Comparison of ENCODE assay signal across 1 worm cellular context in genomic region chrIV:11583906-11584378, ce11.
TF ChIP-seq lines count a peak whose summit lies in the region.

TSS of gene F12F6.1 (plus strand) at chrIV:11583956.

TF ChIP-seq in whole organism, young adult, 124 proteins besides CTCF, POLR2A, EP300 and RAD21 (continued from another document):
- TF ChIP-seq repo-1 (tag; optimal IDR thresholded peaks at IDR 0.05; lab: Kevin White, UChicago) = no peak
- TF ChIP-seq F55B11.4 (tag; optimal IDR thresholded peaks at IDR 0.05; lab: Kevin White, UChicago; ENCODE audit: borderline replicate concordance, insufficient read depth) = no peak
- no peak for TF ChIP-seq sptf-2 (GFP tag; optimal IDR thresholded peaks at IDR 0.05; lab: Kevin White, UChicago)
- TF ChIP-seq C17E4.6 (GFP tag; IDR thresholded peaks at IDR 0.05; lab: Robert Waterston, UW) = no peak
- no peak for TF ChIP-seq madf-6 (GFP tag; IDR thresholded peaks at IDR 0.05; lab: Robert Waterston, UW)
- no peak for TF ChIP-seq aptf-2 (GFP tag; conservative IDR thresholded peaks at IDR 0.05; lab: Robert Waterston, UW)
- TF ChIP-seq xnd-1 (tag; optimal IDR thresholded peaks at IDR 0.05; lab: Kevin White, UChicago) = no peak
- TF ChIP-seq lsl-1 (GFP tag; optimal IDR thresholded peaks at IDR 0.05; lab: Kevin White, UChicago) = no peak
- no peak for TF ChIP-seq tlf-1 (GFP tag; optimal IDR thresholded peaks at IDR 0.05; lab: Kevin White, UChicago)
- TF ChIP-seq cebp-1 (GFP tag; IDR thresholded peaks at IDR 0.05; lab: Robert Waterston, UW) = no peak
- TF ChIP-seq cebp-1 (tag; optimal IDR thresholded peaks at IDR 0.05; lab: Kevin White, UChicago) = peak; percentile 5
- TF ChIP-seq Y67H2A.10 (GFP tag; conservative IDR thresholded peaks at IDR 0.05; lab: Robert Waterston, UW) = no peak
- no peak for TF ChIP-seq gei-17 (GFP tag; optimal IDR thresholded peaks at IDR 0.05; lab: Kevin White, UChicago)
- no peak for TF ChIP-seq ccch-3 (GFP tag; optimal IDR thresholded peaks at IDR 0.05; lab: Kevin White, UChicago)
- TF ChIP-seq akir-1 (GFP tag; optimal IDR thresholded peaks at IDR 0.05; lab: Kevin White, UChicago) = no peak
- no peak for TF ChIP-seq ztf-25 (GFP tag; IDR thresholded peaks at IDR 0.05; lab: Robert Waterston, UW)
- TF ChIP-seq nhr-90 (tag; optimal IDR thresholded peaks at IDR 0.05; lab: Kevin White, UChicago) = no peak
- no peak for TF ChIP-seq K12H6.12 (tag; optimal IDR thresholded peaks at IDR 0.05; lab: Kevin White, UChicago)
- no peak for TF ChIP-seq atf-7 (tag; optimal IDR thresholded peaks at IDR 0.05; lab: Kevin White, UChicago)
- TF ChIP-seq dox-1 (GFP tag; IDR thresholded peaks at IDR 0.05; lab: Robert Waterston, UW) = no peak
- no peak for TF ChIP-seq F57C9.4 (tag; optimal IDR thresholded peaks at IDR 0.05; lab: Kevin White, UChicago)
- no peak for TF ChIP-seq nfyb-1 (GFP tag; IDR thresholded peaks at IDR 0.05; lab: Robert Waterston, UW)
- TF ChIP-seq aptf-3 (GFP tag; IDR thresholded peaks at IDR 0.05; lab: Robert Waterston, UW) = no peak
- TF ChIP-seq F10E7.11 (tag; optimal IDR thresholded peaks at IDR 0.05; lab: Kevin White, UChicago) = no peak
- TF ChIP-seq cebp-2 (GFP tag; IDR thresholded peaks at IDR 0.05; lab: Robert Waterston, UW) = no peak
- no peak for TF ChIP-seq dpl-1 (GFP tag; optimal IDR thresholded peaks at IDR 0.05; lab: Kevin White, UChicago)
- no peak for TF ChIP-seq Y53G8AR.9 (GFP tag; conservative IDR thresholded peaks at IDR 0.05; lab: Robert Waterston, UW)
- TF ChIP-seq ztf-6 (GFP tag; IDR thresholded peaks at IDR 0.05; lab: Robert Waterston, UW) = no peak
- TF ChIP-seq somi-1 (GFP tag; optimal IDR thresholded peaks at IDR 0.05; lab: Kevin White, UChicago) = no peak
- no peak for TF ChIP-seq ceh-91 (GFP tag; IDR thresholded peaks at IDR 0.05; lab: Robert Waterston, UW)
- no peak for TF ChIP-seq lin-35 (GFP tag; optimal IDR thresholded peaks at IDR 0.05; lab: Kevin White, UChicago)
- TF ChIP-seq fkh-3 (tag; optimal IDR thresholded peaks at IDR 0.05; lab: Kevin White, UChicago) = no peak
- no peak for TF ChIP-seq F57A8.1 (GFP tag; optimal IDR thresholded peaks at IDR 0.05; lab: Kevin White, UChicago)
- no peak for TF ChIP-seq snpc-1.1 (tag; optimal IDR thresholded peaks at IDR 0.05; lab: Kevin White, UChicago; ENCODE audit: insufficient read depth)
- no peak for TF ChIP-seq lin-54 (GFP tag; optimal IDR thresholded peaks at IDR 0.05; lab: Kevin White, UChicago)
- no peak for TF ChIP-seq ztf-26 (tag; optimal IDR thresholded peaks at IDR 0.05; lab: Kevin White, UChicago)
- TF ChIP-seq Y56A3A.18 (GFP tag; IDR thresholded peaks at IDR 0.05; lab: Robert Waterston, UW) = no peak
- no peak for TF ChIP-seq rpc-1 (optimal IDR thresholded peaks at IDR 0.05; lab: Kevin White, UChicago)
- TF ChIP-seq rpc-1 (tag; optimal IDR thresholded peaks at IDR 0.05; lab: Kevin White, UChicago) = no peak
- TF ChIP-seq B0019.2 (GFP tag; conservative IDR thresholded peaks at IDR 0.05; lab: Robert Waterston, UW) = 0 out of 2 replicates have a peak, but pooled peaks have one; percentile 9
- TF ChIP-seq B0261.1 (tag; optimal IDR thresholded peaks at IDR 0.05; lab: Kevin White, UChicago) = no peak
- TF ChIP-seq ztf-28 (GFP tag; IDR thresholded peaks at IDR 0.05; lab: Robert Waterston, UW) = no peak
- no peak for TF ChIP-seq F39B2.1 (GFP tag; IDR thresholded peaks at IDR 0.05; lab: Robert Waterston, UW)
- no peak for TF ChIP-seq let-607 (tag; optimal IDR thresholded peaks at IDR 0.05; lab: Kevin White, UChicago)
- no peak for TF ChIP-seq lag-1 (GFP tag; IDR thresholded peaks at IDR 0.05; lab: Robert Waterston, UW)
- no peak for TF ChIP-seq ceh-58 (GFP tag; IDR thresholded peaks at IDR 0.05; lab: Robert Waterston, UW)
- no peak for TF ChIP-seq ztf-18 (tag; optimal IDR thresholded peaks at IDR 0.05; lab: Kevin White, UChicago)
- 0 out of 2 replicates have a peak, but pooled peaks have one; percentile 16 for TF ChIP-seq F37B4.10 (GFP tag; IDR thresholded peaks at IDR 0.05; lab: Robert Waterston, UW)
- TF ChIP-seq F23B12.7 (tag; optimal IDR thresholded peaks at IDR 0.05; lab: Kevin White, UChicago; ENCODE audit: insufficient read depth) = no peak
- no peak for TF ChIP-seq nhr-179 (tag; optimal IDR thresholded peaks at IDR 0.05; lab: Kevin White, UChicago)
- no peak for TF ChIP-seq F22D6.2 (tag; optimal IDR thresholded peaks at IDR 0.05; lab: Kevin White, UChicago)
- no peak for TF ChIP-seq ceh-79 (tag; optimal IDR thresholded peaks at IDR 0.05; lab: Kevin White, UChicago)
- TF ChIP-seq D2030.7 (GFP tag; IDR thresholded peaks at IDR 0.05; lab: Robert Waterston, UW) = no peak
- no peak for TF ChIP-seq attf-5 (GFP tag; optimal IDR thresholded peaks at IDR 0.05; lab: Kevin White, UChicago)
- no peak for TF ChIP-seq lsy-27 (tag; optimal IDR thresholded peaks at IDR 0.05; lab: Kevin White, UChicago; ENCODE audit: borderline replicate concordance, insufficient read depth)
- TF ChIP-seq ceh-27 (GFP tag; optimal IDR thresholded peaks at IDR 0.05; lab: Kevin White, UChicago) = no peak
- TF ChIP-seq lin-40 (tag; optimal IDR thresholded peaks at IDR 0.05; lab: Kevin White, UChicago) = no peak
- TF ChIP-seq dpff-1 (tag; optimal IDR thresholded peaks at IDR 0.05; lab: Kevin White, UChicago) = no peak
- TF ChIP-seq attf-6 (GFP tag; IDR thresholded peaks at IDR 0.05; lab: Robert Waterston, UW) = 0 out of 2 replicates have a peak, but pooled peaks have one; percentile 23
- TF ChIP-seq unc-130 (GFP tag; optimal IDR thresholded peaks at IDR 0.05; lab: Kevin White, UChicago) = no peak
- 0 out of 2 replicates have a peak, but pooled peaks have one; percentile 57 for TF ChIP-seq bed-1 (GFP tag; IDR thresholded peaks at IDR 0.05; lab: Robert Waterston, UW)
- TF ChIP-seq rcor-1 (GFP tag; IDR thresholded peaks at IDR 0.05; lab: Robert Waterston, UW) = peak; percentile 70
TF ChIP-seq in whole organism, young adult: peak in this region for 17.
